Fruit fly (Drosophila melanogaster) whole organism, embryonic: Measurements from ENCODE around the gene CG3071.
A peak's percentile ranks its signal among the peaks of the same experiment; 100 is the strongest.

ENCODE experiments used
- Aef1 ChIP-seq: fragments of 200-800 bp; sonication (Bioruptor generic); IDR thresholded peaks from 3 replicates; pipeline ENCODE4 v1.3.6; 2022; ENCODE audit warnings: missing biosample characterization, missing genetic modification characterization
- CG10147 ChIP-seq: fragments of 200-800 bp; sonication (Bioruptor generic); optimal IDR thresholded peaks from 2 replicates; lab custom pipeline; 2019; ENCODE audit warnings: missing biosample characterization, mild to moderate bottlenecking, missing genetic modification characterization, moderate library complexity
- CG10274 ChIP-seq: fragments of 200-800 bp; sonication (Bioruptor generic); optimal IDR thresholded peaks from 3 replicates; lab custom pipeline; 2017; ENCODE audit warnings: missing biosample characterization, mild to moderate bottlenecking, missing genetic modification characterization
- CG10431 ChIP-seq: fragments of 200-800 bp; sonication (Bioruptor generic); optimal IDR thresholded peaks from 3 replicates; lab custom pipeline; 2018; ENCODE audit warnings: missing biosample characterization, mild to moderate bottlenecking, missing genetic modification characterization
- CG12236 ChIP-seq: fragments of 200-800 bp; sonication (Bioruptor generic); optimal IDR thresholded peaks from 2 replicates; lab custom pipeline; 2016; ENCODE audit warnings: missing biosample characterization, missing genetic modification characterization
- CG12769 ChIP-seq: fragments of 200-800 bp; sonication (Bioruptor generic); optimal IDR thresholded peaks from 2 replicates; lab custom pipeline; 2019; ENCODE audit warnings: missing biosample characterization, mild to moderate bottlenecking, missing genetic modification characterization, moderate library complexity
- CG13287 ChIP-seq: fragments of 200-800 bp; sonication (Bioruptor generic); IDR thresholded peaks from 2 replicates; pipeline ENCODE4 v1.3.6; 2022; ENCODE audit warnings: missing biosample characterization, missing genetic modification characterization; ENCODE audit not compliant: partially characterized antibody
- CG13296 ChIP-seq: fragments of 200-800 bp; sonication (Bioruptor generic); optimal IDR thresholded peaks from 3 replicates; lab custom pipeline; 2018; ENCODE audit warnings: missing biosample characterization, mild to moderate bottlenecking, missing genetic modification characterization
- CG14965 ChIP-seq: fragments of 200-800 bp; sonication (Bioruptor generic); optimal IDR thresholded peaks from 2 replicates; lab custom pipeline; 2016; ENCODE audit warnings: missing biosample characterization, missing genetic modification characterization, borderline replicate concordance
- CG1529 ChIP-seq: fragments of 200-800 bp; sonication (Bioruptor generic); optimal IDR thresholded peaks from 3 replicates; lab custom pipeline; 2018; ENCODE audit warnings: missing biosample characterization, missing genetic modification characterization
- CG1602 ChIP-seq: fragments of 200-800 bp; sonication (Bioruptor generic); optimal IDR thresholded peaks from 3 replicates; lab custom pipeline; 2016; ENCODE audit warnings: missing biosample characterization, missing genetic modification characterization
- CG17385 ChIP-seq: fragments of 200-800 bp; sonication (Bioruptor generic); optimal IDR thresholded peaks from 3 replicates; lab custom pipeline; 2018; ENCODE audit warnings: missing biosample characterization, mild to moderate bottlenecking, missing genetic modification characterization
- CG17802 ChIP-seq: fragments of 200-800 bp; sonication (Bioruptor generic); optimal IDR thresholded peaks from 2 replicates; lab custom pipeline; 2018; ENCODE audit warnings: missing biosample characterization, mild to moderate bottlenecking, missing genetic modification characterization, moderate library complexity
- CG18619 ChIP-seq: fragments of 200-800 bp; sonication (Bioruptor generic); optimal IDR thresholded peaks from 3 replicates; lab custom pipeline; 2017; ENCODE audit warnings: missing biosample characterization, mild to moderate bottlenecking, missing genetic modification characterization
- CG2116 ChIP-seq: fragments of 200-800 bp; sonication (Bioruptor generic); optimal IDR thresholded peaks from 3 replicates; lab custom pipeline; 2018; ENCODE audit warnings: missing biosample characterization, mild to moderate bottlenecking, missing genetic modification characterization
- CG3065 ChIP-seq: fragments of 200-800 bp; sonication (Bioruptor generic); optimal IDR thresholded peaks from 2 replicates; lab custom pipeline; 2016; ENCODE audit warnings: missing biosample characterization, missing genetic modification characterization
- CG3995 ChIP-seq: fragments of 200-800 bp; sonication (Bioruptor generic); optimal IDR thresholded peaks from 3 replicates; lab custom pipeline; 2016; ENCODE audit warnings: missing biosample characterization, missing genetic modification characterization
- CG42726 ChIP-seq: fragments of 200-800 bp; sonication (Bioruptor generic); IDR thresholded peaks from 2 replicates; pipeline ENCODE4 v1.3.6; 2022; ENCODE audit warnings: missing biosample characterization, missing genetic modification characterization; ENCODE audit not compliant: partially characterized antibody
- CG4820 ChIP-seq: fragments of 200-800 bp; sonication (Bioruptor generic); optimal IDR thresholded peaks from 3 replicates; lab custom pipeline; 2016; ENCODE audit warnings: missing biosample characterization, missing genetic modification characterization
- CG6254 ChIP-seq: fragments of 200-800 bp; sonication (Bioruptor generic); optimal IDR thresholded peaks from 3 replicates; lab custom pipeline; 2017; ENCODE audit warnings: mild to moderate bottlenecking, missing biosample characterization, missing genetic modification reagents, missing genetic modification characterization
- CG8388 ChIP-seq: fragments of 200-800 bp; sonication (Bioruptor generic); optimal IDR thresholded peaks from 2 replicates; lab custom pipeline; 2019; ENCODE audit warnings: missing biosample characterization, mild to moderate bottlenecking, missing genetic modification characterization, moderate library complexity
- CG9817 ChIP-seq: fragments of 200-800 bp; sonication (Bioruptor generic); optimal IDR thresholded peaks from 2 replicates; lab custom pipeline; 2018; ENCODE audit warnings: missing biosample characterization, mild to moderate bottlenecking, missing genetic modification characterization, moderate library complexity
- CoRest ChIP-seq: fragments of 200-800 bp; sonication (Bioruptor generic); optimal IDR thresholded peaks from 3 replicates; lab custom pipeline; 2018; ENCODE audit warnings: missing biosample characterization, mild to moderate bottlenecking, missing genetic modification characterization, moderate library complexity
- Dad ChIP-seq: fragments of 200-800 bp; sonication (Bioruptor generic); optimal IDR thresholded peaks from 3 replicates; lab custom pipeline; 2016; ENCODE audit warnings: missing biosample characterization, missing genetic modification characterization
- Dll ChIP-seq: fragments of 200-800 bp; sonication (Bioruptor generic); IDR thresholded peaks from 4 replicates; pipeline ENCODE4 v1.3.6; 2022; ENCODE audit warnings: missing biosample characterization, missing genetic modification characterization; ENCODE audit not compliant: partially characterized antibody
- Doc2 ChIP-seq: fragments of 200-800 bp; sonication (Bioruptor generic); IDR thresholded peaks from 2 replicates; pipeline ENCODE4 v1.3.6; 2022; ENCODE audit warnings: missing biosample characterization, missing genetic modification characterization
- Doc3 ChIP-seq: fragments of 200-800 bp; sonication (Bioruptor generic); IDR thresholded peaks from 3 replicates; pipeline ENCODE4 v1.3.6; 2022; ENCODE audit warnings: missing biosample characterization, missing genetic modification characterization; ENCODE audit not compliant: partially characterized antibody
- Dref ChIP-seq: fragments of 200-800 bp; sonication (Bioruptor generic); IDR thresholded peaks from 2 replicates; pipeline ENCODE4 v1.3.6; 2022; ENCODE audit warnings: missing biosample characterization, missing genetic modification characterization
- E2f1 ChIP-seq: fragments of 200-800 bp; sonication (Bioruptor generic); IDR thresholded peaks from 2 replicates; pipeline ENCODE4 v1.3.6; 2022; ENCODE audit warnings: missing biosample characterization, missing genetic modification characterization
- E2f2 ChIP-seq: fragments of 200-800 bp; sonication (Bioruptor generic); IDR thresholded peaks from 2 replicates; pipeline ENCODE4 v1.3.6; 2022; ENCODE audit warnings: missing biosample characterization, missing genetic modification characterization
- Ets65A ChIP-seq: fragments of 200-800 bp; sonication (Bioruptor generic); peaks from one replicate; lab custom pipeline; 2016; ENCODE audit warnings: missing biosample characterization, missing genetic modification characterization
- HLH4C ChIP-seq: fragments of 200-800 bp; sonication (Bioruptor generic); IDR thresholded peaks from 3 replicates; pipeline ENCODE4 v1.3.6; 2022; ENCODE audit warnings: missing biosample characterization, missing genetic modification characterization; ENCODE audit not compliant: partially characterized antibody
- HLH54F ChIP-seq: fragments of 200-800 bp; sonication (Bioruptor generic); optimal IDR thresholded peaks from 3 replicates; lab custom pipeline; 2016; ENCODE audit warnings: missing biosample characterization, missing genetic modification characterization
- Max ChIP-seq: fragments of 200-800 bp; sonication (Bioruptor generic); optimal IDR thresholded peaks from 2 replicates; lab custom pipeline; 2016; ENCODE audit warnings: missing biosample characterization, mild to moderate bottlenecking, missing genetic modification characterization
- Oaz ChIP-seq: fragments of 200-800 bp; sonication (Bioruptor generic); IDR thresholded peaks from 2 replicates; pipeline ENCODE4 v1.3.6; 2022; ENCODE audit warnings: missing biosample characterization, missing genetic modification characterization
- abd-A ChIP-seq: fragments of 200-800 bp; sonication (Bioruptor generic); optimal IDR thresholded peaks from 3 replicates; lab custom pipeline; 2019; ENCODE audit warnings: missing biosample characterization, mild to moderate bottlenecking, missing genetic modification characterization, moderate library complexity
- ato ChIP-seq: fragments of 200-800 bp; sonication (Bioruptor generic); IDR thresholded peaks from 2 replicates; pipeline ENCODE4 v1.3.6; 2022; ENCODE audit warnings: missing biosample characterization, missing genetic modification characterization; ENCODE audit not compliant: partially characterized antibody
- chinmo ChIP-seq: fragments of 200-800 bp; sonication (Bioruptor generic); IDR thresholded peaks from 4 replicates; pipeline ENCODE4 v1.3.6; 2022; ENCODE audit warnings: missing biosample characterization, missing genetic modification characterization; ENCODE audit not compliant: partially characterized antibody
- cwo ChIP-seq: fragments of 200-800 bp; sonication (Bioruptor generic); optimal IDR thresholded peaks from 3 replicates; lab custom pipeline; 2017; ENCODE audit warnings: missing biosample characterization, missing genetic modification characterization, mild to moderate bottlenecking, moderate library complexity, missing genetic modification reagents
- disco-r ChIP-seq: fragments of 200-800 bp; sonication (Bioruptor generic); optimal IDR thresholded peaks from 2 replicates; lab custom pipeline; 2016; ENCODE audit warnings: missing biosample characterization, missing genetic modification characterization
- hb ChIP-seq: fragments of 200-800 bp; sonication (Bioruptor generic); IDR thresholded peaks from 3 replicates; pipeline ENCODE4 v1.3.6; 2022; ENCODE audit warnings: missing biosample characterization, missing genetic modification characterization; ENCODE audit not compliant: partially characterized antibody
- psq ChIP-seq: fragments of 200-800 bp; sonication (Bioruptor generic); optimal IDR thresholded peaks from 2 replicates; lab custom pipeline; 2017; ENCODE audit warnings: missing biosample characterization, missing genetic modification characterization
- pzg ChIP-seq: fragments of 200-800 bp; sonication (Bioruptor generic); optimal IDR thresholded peaks from 3 replicates; lab custom pipeline; 2018; ENCODE audit warnings: missing biosample characterization, mild to moderate bottlenecking, missing genetic modification characterization, moderate library complexity
- schlank ChIP-seq: fragments of 200-800 bp; sonication (Bioruptor generic); optimal IDR thresholded peaks from 2 replicates; lab custom pipeline; 2018; ENCODE audit warnings: missing biosample characterization, mild to moderate bottlenecking, missing genetic modification characterization
- sr ChIP-seq: fragments of 200-800 bp; sonication (Bioruptor generic); IDR thresholded peaks from 3 replicates; pipeline ENCODE4 v1.3.6; 2022; ENCODE audit warnings: missing biosample characterization, missing genetic modification characterization
- ssp ChIP-seq: fragments of 200-800 bp; sonication (Bioruptor generic); IDR thresholded peaks from 2 replicates; pipeline ENCODE4 v1.3.6; 2022; ENCODE audit warnings: missing biosample characterization, missing genetic modification characterization
- tio ChIP-seq: fragments of 200-800 bp; sonication (Bioruptor generic); optimal IDR thresholded peaks from 2 replicates; lab custom pipeline; 2017; ENCODE audit warnings: missing biosample characterization, missing genetic modification characterization, inconsistent platforms
- tna ChIP-seq: fragments of 200-800 bp; sonication (Bioruptor generic); IDR thresholded peaks from 2 replicates; pipeline ENCODE4 v1.3.6; 2022; ENCODE audit warnings: missing biosample characterization, missing genetic modification characterization; ENCODE audit not compliant: partially characterized antibody
- trem ChIP-seq: fragments of 200-800 bp; optimal IDR thresholded peaks from 3 replicates; lab custom pipeline; 2019; ENCODE audit warnings: missing biosample characterization, mild to moderate bottlenecking, missing genetic modification characterization, moderate library complexity
- zfh1 ChIP-seq: fragments of 200-800 bp; sonication (Bioruptor generic); IDR thresholded peaks from 3 replicates; pipeline ENCODE4 v1.3.6; 2022; ENCODE audit warnings: missing biosample characterization, missing genetic modification characterization

Gene CG3071

DNA sequence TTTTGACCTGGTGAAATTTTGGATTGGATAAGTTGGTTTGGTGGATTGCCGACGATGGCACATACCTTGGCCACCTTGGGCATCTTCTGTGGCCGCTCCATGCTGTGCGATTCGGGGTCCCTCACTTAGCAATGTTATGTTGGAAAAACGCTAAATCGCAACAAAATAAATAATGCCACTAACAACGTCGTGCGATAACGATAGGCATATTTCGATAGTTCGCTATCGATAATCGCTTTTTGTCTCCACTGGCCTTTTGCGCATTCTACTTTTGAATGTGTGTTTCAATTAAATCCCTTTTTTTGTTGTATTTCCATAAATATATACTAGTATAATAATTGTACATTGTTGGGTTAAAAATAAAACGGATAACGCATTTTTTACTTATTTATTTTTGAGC lies 12.9 kb upstream of the CG3071 start, which contains the start of gene crn (continued):
- TF ChIP-seq CG3065 (no peak), cwo (no peak), CG3995 (GFP tag; lab: Kevin White, UChicago) (peak; percentile 10), Max (GFP tag; lab: Kevin White, UChicago) (no peak), CG17802 (no peak), psq (no peak), ato (GFP tag; lab: Robert Waterston, UW) (peak; percentile 74), CG14965 (GFP tag; lab: Kevin White, UChicago) (no peak), sr (GFP tag; lab: Robert Waterston, UW) (no peak), Doc2 (no peak), chinmo (GFP tag; lab: Robert Waterston, UW) (0 out of 4 replicates have a peak, but pooled peaks have one; percentile 65), CG1529 (GFP tag; lab: Kevin White, UChicago) (no peak), Dref (peak; percentile 75), pzg (GFP tag; lab: Kevin White, UChicago) (peak; percentile 34), CG10431 (GFP tag; lab: Kevin White, UChicago) (no peak), tio (GFP tag; lab: Kevin White, UChicago) (no peak), CG13296 (GFP tag; lab: Kevin White, UChicago) (no peak), CG17385 (GFP tag; lab: Kevin White, UChicago) (no peak), Doc3 (GFP tag; lab: Robert Waterston, UW) (peak; percentile 57), CG13287 (peak; percentile 70), tna (peak; percentile 85), HLH4C (GFP tag; lab: Robert Waterston, UW) (peak; percentile 81), CG1602 (no peak), CG10274 (no peak), E2f2 (GFP tag; lab: Robert Waterston, UW) (peak; percentile 34; the same call in 1 of the 2 replicates), E2f1 (GFP tag; lab: Robert Waterston, UW) (no peak), CG8388 (no peak), CG4820 (GFP tag; lab: Kevin White, UChicago) (no peak), CG42726 (GFP tag; lab: Robert Waterston, UW) (no peak), abd-A (tag; lab: Kevin White, UChicago) (no peak), zfh1 (no peak), CG12769 (tag; lab: Kevin White, UChicago) (no peak), CG9817 (no peak), Aef1 (GFP tag; lab: Robert Waterston, UW) (no peak), disco-r (GFP tag; lab: Kevin White, UChicago) (no peak), ssp (GFP tag; lab: Robert Waterston, UW) (no peak), Oaz (no peak), CG6254 (GFP tag; lab: Kevin White, UChicago) (no peak), CoRest (no peak), Dad (no peak), trem (tag; lab: Kevin White, UChicago) (peak; percentile 17), HLH54F (no peak), CG10147 (no peak), Dll (GFP tag; lab: Robert Waterston, UW) (peak; percentile 61), Ets65A (no peak), hb (peak; percentile 79; the same call in 2 of the 3 replicates), CG12236 (GFP tag; lab: Kevin White, UChicago) (no peak), CG18619 (GFP tag; lab: Kevin White, UChicago) (no peak), schlank (tag; lab: Kevin White, UChicago) (no peak), CG2116 (peak; percentile 56)
